Worm (Caenorhabditis elegans) whole organism, young adult: ENCODE results near the gene F08D12.2.

Source experiments
- B0336.3 ChIP-seq: fragments of 200-800 bp; sonication (Bioruptor generic); IDR thresholded peaks from 2 replicates; pipeline ENCODE4 v1.3.6; 2022; ENCODE audit warnings: missing genetic modification characterization, missing compliant biosample characterization
- D2030.7 ChIP-seq: fragments of 200-800 bp; sonication (Bioruptor generic); IDR thresholded peaks from 2 replicates; pipeline ENCODE4 v1.3.6; 2022; ENCODE audit warnings: missing genetic modification reagents, missing genetic modification characterization, missing compliant biosample characterization
- F10E7.11 ChIP-seq: sonication (generic microtip); optimal IDR thresholded peaks from 2 replicates; lab custom pipeline; 2017; ENCODE audit warnings: mild to moderate bottlenecking, missing genetic modification characterization, moderate library complexity, missing compliant biosample characterization
- F37B4.10 ChIP-seq: fragments of 200-800 bp; sonication (Bioruptor generic); IDR thresholded peaks from 2 replicates; pipeline ENCODE4 v1.3.6; 2022; ENCODE audit warnings: missing genetic modification characterization, missing compliant biosample characterization
- F39B2.1 ChIP-seq: fragments of 200-800 bp; sonication (Bioruptor generic); IDR thresholded peaks from 2 replicates; pipeline ENCODE4 v1.3.6; 2022; ENCODE audit warnings: missing genetic modification reagents, missing genetic modification characterization, missing compliant biosample characterization
- F52B5.7 ChIP-seq: sonication (generic microtip); optimal IDR thresholded peaks from 2 replicates; lab custom pipeline; 2016; ENCODE audit warnings: mild to moderate bottlenecking, missing genetic modification characterization, missing compliant biosample characterization
- Y53G8AR.9 ChIP-seq: fragments of 200-800 bp; sonication (Bioruptor generic); conservative IDR thresholded peaks from 2 replicates; pipeline ENCODE4 v1.3.6; 2022; ENCODE audit warnings: missing genetic modification reagents, missing genetic modification characterization, missing compliant biosample characterization
- Y67H2A.10 ChIP-seq: fragments of 200-800 bp; sonication (Bioruptor generic); conservative IDR thresholded peaks from 2 replicates; pipeline ENCODE4 v1.3.6; 2022; ENCODE audit warnings: missing genetic modification reagents, missing genetic modification characterization, missing compliant biosample characterization
- akir-1 ChIP-seq: fragments of 200-800 bp; sonication (Bioruptor generic); optimal IDR thresholded peaks from 2 replicates; lab custom pipeline; 2018; ENCODE audit warnings: mild to moderate bottlenecking, missing genetic modification characterization, moderate library complexity, missing compliant biosample characterization
- aptf-2 ChIP-seq: fragments of 200-800 bp; sonication (Bioruptor generic); conservative IDR thresholded peaks from 2 replicates; pipeline ENCODE4 v1.3.6; 2022; ENCODE audit warnings: missing genetic modification reagents, missing genetic modification characterization, missing compliant biosample characterization
- attf-3 ChIP-seq: fragments of 200-800 bp; sonication (Bioruptor generic); conservative IDR thresholded peaks from 2 replicates; pipeline ENCODE4 v1.3.6; 2022; ENCODE audit warnings: missing genetic modification reagents, missing genetic modification characterization, missing compliant biosample characterization
- bed-1 ChIP-seq: fragments of 200-800 bp; sonication (Bioruptor generic); IDR thresholded peaks from 2 replicates; pipeline ENCODE4 v1.3.6; 2022; ENCODE audit warnings: missing genetic modification reagents, missing genetic modification characterization, missing compliant biosample characterization
- ccch-3 ChIP-seq: fragments of 200-800 bp; sonication (Bioruptor generic); optimal IDR thresholded peaks from 2 replicates; lab custom pipeline; 2018; ENCODE audit warnings: mild to moderate bottlenecking, missing genetic modification characterization, missing compliant biosample characterization
- cebp-1 ChIP-seq, 2 experiments: fragments of 200-800 bp in 1 of 2; sonication (Bioruptor generic) in 1 of 2; sonication (generic microtip) in 1 of 2; IDR thresholded peaks in 1 of 2; optimal IDR thresholded peaks in 1 of 2; 2 replicates each; pipeline versions ENCODE4 v1.3.6 to Lab custom; 2017 to 2022; ENCODE audit warnings: missing compliant biosample characterization in 2 of 2, missing genetic modification characterization in 2 of 2, mild to moderate bottlenecking in 1 of 2, missing genetic modification reagents in 1 of 2, moderate library complexity in 1 of 2
- ceh-58 ChIP-seq: fragments of 200-800 bp; sonication (Bioruptor generic); IDR thresholded peaks from 2 replicates; pipeline ENCODE4 v1.3.6; 2022; ENCODE audit warnings: missing genetic modification characterization, missing compliant biosample characterization
- ceh-79 ChIP-seq: sonication (generic microtip); optimal IDR thresholded peaks from 2 replicates; lab custom pipeline; 2017; ENCODE audit warnings: mild to moderate bottlenecking, missing genetic modification characterization, missing compliant biosample characterization
- chd-7 ChIP-seq: sonication (generic microtip); optimal IDR thresholded peaks from 2 replicates; lab custom pipeline; 2016; ENCODE audit warnings: mild to moderate bottlenecking, missing genetic modification characterization, moderate library complexity, missing compliant biosample characterization
- dpl-1 ChIP-seq: fragments of 150-350 bp; optimal IDR thresholded peaks from 2 replicates; lab custom pipeline; 2014; ENCODE audit warnings: missing biosample characterization, missing genetic modification reagents, missing genetic modification characterization
- egl-44 ChIP-seq: fragments of 200-800 bp; sonication (Bioruptor generic); IDR thresholded peaks from 2 replicates; pipeline ENCODE4 v1.3.6; 2022; ENCODE audit warnings: missing genetic modification reagents, missing genetic modification characterization, missing compliant biosample characterization
- ets-4 ChIP-seq: fragments of 200-800 bp; sonication (Bioruptor generic); optimal IDR thresholded peaks from 2 replicates; lab custom pipeline; 2018; ENCODE audit warnings: mild to moderate bottlenecking, missing genetic modification characterization, missing compliant biosample characterization
- fkh-3 ChIP-seq: sonication (generic microtip); optimal IDR thresholded peaks from 2 replicates; lab custom pipeline; 2016; ENCODE audit warnings: mild to moderate bottlenecking, missing genetic modification characterization, missing compliant biosample characterization
- him-1 ChIP-seq: sonication (generic microtip); optimal IDR thresholded peaks from 2 replicates; lab custom pipeline; 2016; ENCODE audit warnings: missing genotype, missing genetic modification reagents, missing genetic modification characterization, missing compliant biosample characterization
- hmg-20 ChIP-seq: fragments of 200-800 bp; sonication (Bioruptor generic); IDR thresholded peaks from 2 replicates; pipeline ENCODE4 v1.3.6; 2022; ENCODE audit warnings: missing genetic modification reagents, missing genetic modification characterization, missing compliant biosample characterization
- hsf-1 ChIP-seq: fragments of 200-800 bp; sonication (Bioruptor generic); IDR thresholded peaks from 2 replicates; pipeline ENCODE4 v1.3.6; 2022; ENCODE audit warnings: missing genetic modification reagents, missing genetic modification characterization, missing compliant biosample characterization
- let-526 ChIP-seq: fragments of 200-800 bp; sonication (Bioruptor generic); IDR thresholded peaks from 2 replicates; pipeline ENCODE4 v1.3.6; 2022; ENCODE audit warnings: missing genetic modification reagents, missing genetic modification characterization, missing compliant biosample characterization
- lin-54 ChIP-seq: fragments of 200-800 bp; sonication (Bioruptor generic); optimal IDR thresholded peaks from 2 replicates; lab custom pipeline; 2018; ENCODE audit warnings: mild to moderate bottlenecking, missing genetic modification characterization, missing compliant biosample characterization
- lir-1 ChIP-seq: fragments of 200-800 bp; sonication (Bioruptor generic); conservative IDR thresholded peaks from 2 replicates; pipeline ENCODE4 v1.3.6; 2022; ENCODE audit warnings: missing genetic modification reagents, missing genetic modification characterization, missing compliant biosample characterization
- lsl-1 ChIP-seq: fragments of 200-800 bp; sonication (Bioruptor generic); optimal IDR thresholded peaks from 2 replicates; lab custom pipeline; 2018; ENCODE audit warnings: mild to moderate bottlenecking, missing genetic modification characterization, moderate library complexity, missing compliant biosample characterization
- lsy-27 ChIP-seq: sonication (generic microtip); optimal IDR thresholded peaks from 2 replicates; lab custom pipeline; 2017; ENCODE audit warnings: missing genetic modification characterization, mild to moderate bottlenecking, missing compliant biosample characterization, antibody characterized with exemption, missing genotype, borderline replicate concordance; ENCODE audit not compliant: insufficient read depth
- madf-8 ChIP-seq: fragments of 200-800 bp; sonication (Bioruptor generic); conservative IDR thresholded peaks from 2 replicates; pipeline ENCODE4 v1.3.6; 2022; ENCODE audit warnings: missing genetic modification reagents, missing genetic modification characterization, missing compliant biosample characterization
- mes-4 ChIP-seq: sonication (generic microtip); optimal IDR thresholded peaks from 2 replicates; lab custom pipeline; 2016; ENCODE audit warnings: missing genotype, missing genetic modification characterization, missing compliant biosample characterization
- nfya-2 ChIP-seq: fragments of 200-800 bp; sonication (Bioruptor generic); IDR thresholded peaks from 2 replicates; pipeline ENCODE4 v1.3.6; 2022; ENCODE audit warnings: missing genetic modification reagents, missing genetic modification characterization, missing compliant biosample characterization
- nhr-90 ChIP-seq: sonication (generic microtip); optimal IDR thresholded peaks from 2 replicates; lab custom pipeline; 2016; ENCODE audit warnings: missing genotype, mild to moderate bottlenecking, missing genetic modification characterization, missing compliant biosample characterization
- pbrm-1 ChIP-seq: fragments of 200-800 bp; sonication (Bioruptor generic); IDR thresholded peaks from 2 replicates; pipeline ENCODE4 v1.3.6; 2022; ENCODE audit warnings: missing genetic modification reagents, missing genetic modification characterization, missing compliant biosample characterization
- pha-4 ChIP-seq: fragments of 150-350 bp; sonication (generic microtip); optimal IDR thresholded peaks from 2 replicates; lab custom pipeline; 2014; ENCODE audit warnings: missing biosample characterization, missing genetic modification reagents, missing genetic modification characterization
- repo-1 ChIP-seq: sonication (generic microtip); optimal IDR thresholded peaks from 2 replicates; lab custom pipeline; 2017; ENCODE audit warnings: mild to moderate bottlenecking, missing genetic modification characterization, missing compliant biosample characterization
- snpc-1.1 ChIP-seq: sonication (generic microtip); optimal IDR thresholded peaks from 2 replicates; lab custom pipeline; 2017; ENCODE audit warnings: missing genetic modification characterization, mild to moderate bottlenecking, missing compliant biosample characterization, antibody characterized with exemption, moderate library complexity, missing genotype, missing genetic modification reagents; ENCODE audit not compliant: insufficient read depth
- somi-1 ChIP-seq: fragments of 200-800 bp; sonication (Bioruptor generic); optimal IDR thresholded peaks from 2 replicates; lab custom pipeline; 2018; ENCODE audit warnings: mild to moderate bottlenecking, missing genetic modification characterization, missing compliant biosample characterization
- xnd-1 ChIP-seq: sonication (generic microtip); optimal IDR thresholded peaks from 2 replicates; lab custom pipeline; 2016; ENCODE audit warnings: missing genotype, missing genetic modification reagents, missing genetic modification characterization, missing compliant biosample characterization
- zim-3 ChIP-seq: sonication (generic microtip); optimal IDR thresholded peaks from 2 replicates; lab custom pipeline; 2017; ENCODE audit warnings: mild to moderate bottlenecking, missing genetic modification characterization, moderate library complexity, missing compliant biosample characterization
- ztf-18 ChIP-seq: sonication (generic microtip); optimal IDR thresholded peaks from 2 replicates; lab custom pipeline; 2016; ENCODE audit warnings: missing genotype, mild to moderate bottlenecking, missing genetic modification characterization, missing compliant biosample characterization
- ztf-28 ChIP-seq: fragments of 200-800 bp; sonication (Bioruptor generic); IDR thresholded peaks from 2 replicates; pipeline ENCODE4 v1.3.6; 2022; ENCODE audit warnings: missing genetic modification reagents, missing genetic modification characterization, missing compliant biosample characterization

F08D12.2 gene

DNA sequence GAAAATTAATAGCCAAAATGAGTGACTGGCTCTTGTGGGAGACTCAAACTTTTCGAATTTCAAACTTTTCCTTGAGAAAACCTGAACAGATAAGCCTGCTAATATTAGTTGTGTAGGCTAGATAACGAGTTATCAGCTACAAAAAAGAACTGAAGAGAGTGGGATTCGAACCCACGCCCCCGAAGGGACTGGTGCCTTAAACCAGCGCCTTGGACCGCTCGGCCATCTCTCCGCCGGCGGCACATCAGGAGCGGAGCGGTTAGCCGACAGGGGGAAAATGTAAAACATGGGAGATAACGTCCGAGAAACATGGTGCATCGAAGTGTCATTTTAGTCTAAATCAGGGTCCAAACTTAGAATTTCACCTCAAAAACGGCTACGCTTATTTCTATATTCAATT lies 45.8 kb upstream of the F08D12.2 start (continued):
- no peak for TF ChIP-seq ceh-58 (GFP tag; lab: Robert Waterston, UW)
- TF ChIP-seq hmg-20 (GFP tag; lab: Robert Waterston, UW) = peak; percentile 46; the same call in 1 of the 2 replicates
- no peak for TF ChIP-seq snpc-1.1
- no peak for TF ChIP-seq F37B4.10
- TF ChIP-seq xnd-1 (tag; lab: Kevin White, UChicago) = no peak
- TF ChIP-seq chd-7 (tag; lab: Kevin White, UChicago) = no peak
- no peak for TF ChIP-seq somi-1
- no peak for TF ChIP-seq F10E7.11 (tag; lab: Kevin White, UChicago)
- no peak for TF ChIP-seq zim-3 (tag; lab: Kevin White, UChicago)
- TF ChIP-seq mes-4 (tag; lab: Kevin White, UChicago) = no peak
- no peak for TF ChIP-seq B0336.3
- no peak for TF ChIP-seq let-526 (GFP tag; lab: Robert Waterston, UW)
- TF ChIP-seq repo-1 = no peak
- no peak for TF ChIP-seq hsf-1 (GFP tag; lab: Robert Waterston, UW)
- TF ChIP-seq madf-8 (GFP tag; lab: Robert Waterston, UW) = no peak
- TF ChIP-seq pha-4 = no peak
- no peak for TF ChIP-seq Y53G8AR.9 (GFP tag; lab: Robert Waterston, UW)
- TF ChIP-seq egl-44 (GFP tag; lab: Robert Waterston, UW) = no peak
- no peak for TF ChIP-seq ccch-3 (GFP tag; lab: Kevin White, UChicago)
- peak; percentile 35; the same call in 1 of the 2 replicates for TF ChIP-seq pbrm-1 (GFP tag; lab: Robert Waterston, UW)
- TF ChIP-seq nfya-2 (GFP tag; lab: Robert Waterston, UW) = no peak
- TF ChIP-seq dpl-1 = no peak
- TF ChIP-seq him-1 (tag; lab: Kevin White, UChicago) = peak; percentile 59
- TF ChIP-seq D2030.7 (GFP tag; lab: Robert Waterston, UW) = peak; percentile 68
- TF ChIP-seq nhr-90 (tag; lab: Kevin White, UChicago) = no peak
- no peak for TF ChIP-seq cebp-1 (GFP tag; IDR thresholded peaks at IDR 0.05; lab: Robert Waterston, UW)
- TF ChIP-seq cebp-1 (tag; optimal IDR thresholded peaks at IDR 0.05; lab: Kevin White, UChicago) = no peak
- no peak for TF ChIP-seq F39B2.1 (GFP tag; lab: Robert Waterston, UW)
- no peak for TF ChIP-seq ets-4 (GFP tag; lab: Kevin White, UChicago)
- TF ChIP-seq lin-54 (GFP tag; lab: Kevin White, UChicago) = peak; percentile 13
- no peak for TF ChIP-seq fkh-3
- no peak for TF ChIP-seq Y67H2A.10 (GFP tag; lab: Robert Waterston, UW)
- no peak for TF ChIP-seq ztf-28
- no peak for TF ChIP-seq akir-1 (GFP tag; lab: Kevin White, UChicago)
- no peak for TF ChIP-seq ceh-79
- TF ChIP-seq ztf-18 (tag; lab: Kevin White, UChicago) = peak; percentile 14
- TF ChIP-seq lsy-27 (tag; lab: Kevin White, UChicago) = no peak
- TF ChIP-seq aptf-2 (GFP tag; lab: Robert Waterston, UW) = no peak
- TF ChIP-seq attf-3 (GFP tag; lab: Robert Waterston, UW) = no peak
- TF ChIP-seq lir-1 = no peak
- TF ChIP-seq bed-1 = no peak
- no peak for TF ChIP-seq F52B5.7 (tag; lab: Kevin White, UChicago)
- peak; percentile 5 for TF ChIP-seq lsl-1
